Fruit fly (Drosophila melanogaster) whole organism, embryonic: ENCODE measurements around the gene Oseg1.

ENCODE experiments used
- Adf1 ChIP-seq: fragments of 200-800 bp; sonication (Bioruptor generic); IDR thresholded peaks from 2 replicates; pipeline ENCODE4 v1.3.6; 2022; ENCODE audit warnings: missing biosample characterization, missing genetic modification characterization
- Antp ChIP-seq: fragments of 200-800 bp; sonication (Bioruptor generic); optimal IDR thresholded peaks from 3 replicates; lab custom pipeline; 2016; ENCODE audit warnings: missing biosample characterization, missing genetic modification characterization
- BtbVII ChIP-seq: fragments of 200-800 bp; sonication (Bioruptor generic); optimal IDR thresholded peaks from 3 replicates; lab custom pipeline; 2017; ENCODE audit warnings: missing biosample characterization, mild to moderate bottlenecking, missing genetic modification characterization
- CG10274 ChIP-seq: fragments of 200-800 bp; sonication (Bioruptor generic); optimal IDR thresholded peaks from 3 replicates; lab custom pipeline; 2017; ENCODE audit warnings: missing biosample characterization, mild to moderate bottlenecking, missing genetic modification characterization
- CG11456 ChIP-seq: fragments of 200-800 bp; sonication (Bioruptor generic); IDR thresholded peaks from 3 replicates; pipeline ENCODE4 v1.3.6; 2022; ENCODE audit warnings: missing biosample characterization, missing genetic modification characterization
- CG11504 ChIP-seq: fragments of 200-800 bp; sonication (Bioruptor generic); optimal IDR thresholded peaks from 3 replicates; lab custom pipeline; 2019; ENCODE audit warnings: missing biosample characterization, mild to moderate bottlenecking, missing genetic modification characterization, moderate library complexity
- CG12104 ChIP-seq: fragments of 200-800 bp; sonication (Bioruptor generic); optimal IDR thresholded peaks from 3 replicates; lab custom pipeline; 2016; ENCODE audit warnings: missing biosample characterization, missing genetic modification characterization
- CG12391 ChIP-seq: fragments of 200-800 bp; sonication (Bioruptor generic); optimal IDR thresholded peaks from 3 replicates; lab custom pipeline; 2018; ENCODE audit warnings: missing biosample characterization, mild to moderate bottlenecking, missing genetic modification characterization, moderate library complexity
- CG16815 ChIP-seq: fragments of 200-800 bp; sonication (Bioruptor generic); optimal IDR thresholded peaks from 3 replicates; lab custom pipeline; 2017; ENCODE audit warnings: missing biosample characterization, mild to moderate bottlenecking, missing genetic modification characterization
- CG18011 ChIP-seq: fragments of 200-800 bp; sonication (Bioruptor generic); optimal IDR thresholded peaks from 2 replicates; lab custom pipeline; 2017; ENCODE audit warnings: missing biosample characterization, missing genetic modification characterization, mild to moderate bottlenecking, moderate library complexity, missing genotype
- CG18476 ChIP-seq: fragments of 200-800 bp; sonication (Bioruptor generic); optimal IDR thresholded peaks from 2 replicates; lab custom pipeline; 2016; ENCODE audit warnings: missing biosample characterization, mild to moderate bottlenecking, missing genetic modification characterization
- CG2116 ChIP-seq: fragments of 200-800 bp; sonication (Bioruptor generic); optimal IDR thresholded peaks from 3 replicates; lab custom pipeline; 2018; ENCODE audit warnings: missing biosample characterization, mild to moderate bottlenecking, missing genetic modification characterization
- CG2875 ChIP-seq: fragments of 200-800 bp; sonication (Bioruptor generic); optimal IDR thresholded peaks from 2 replicates; lab custom pipeline; 2017; ENCODE audit warnings: missing biosample characterization, mild to moderate bottlenecking, missing genetic modification characterization, missing genetic modification reagents
- CG3065 ChIP-seq: fragments of 200-800 bp; sonication (Bioruptor generic); optimal IDR thresholded peaks from 2 replicates; lab custom pipeline; 2016; ENCODE audit warnings: missing biosample characterization, missing genetic modification characterization
- CG31388 ChIP-seq: fragments of 200-800 bp; sonication (Bioruptor generic); optimal IDR thresholded peaks from 2 replicates; lab custom pipeline; 2016; ENCODE audit warnings: missing biosample characterization, missing genetic modification characterization
- CG33557 ChIP-seq: fragments of 200-800 bp; sonication (Bioruptor generic); optimal IDR thresholded peaks from 2 replicates; lab custom pipeline; 2019; ENCODE audit warnings: missing biosample characterization, mild to moderate bottlenecking, missing genetic modification characterization, moderate library complexity
- CG34224 ChIP-seq: fragments of 200-800 bp; sonication (Bioruptor generic); IDR thresholded peaks from 3 replicates; pipeline ENCODE4 v1.3.6; 2022; ENCODE audit warnings: missing biosample characterization, missing genetic modification characterization; ENCODE audit not compliant: partially characterized antibody
- CG4730 ChIP-seq: fragments of 200-800 bp; sonication (Bioruptor generic); IDR thresholded peaks from 2 replicates; pipeline ENCODE4 v1.3.6; 2022; ENCODE audit warnings: missing biosample characterization, missing genetic modification characterization
- CG6175 ChIP-seq: fragments of 200-800 bp; sonication (Bioruptor generic); IDR thresholded peaks from 3 replicates; pipeline ENCODE4 v1.3.6; 2022; ENCODE audit warnings: missing biosample characterization, missing genetic modification characterization
- CG6791 ChIP-seq: fragments of 200-800 bp; sonication (Bioruptor generic); IDR thresholded peaks from 3 replicates; pipeline ENCODE4 v1.3.6; 2022; ENCODE audit warnings: missing biosample characterization, missing genetic modification characterization; ENCODE audit not compliant: partially characterized antibody
- CG7271 ChIP-seq: fragments of 200-800 bp; sonication (Bioruptor generic); optimal IDR thresholded peaks from 2 replicates; lab custom pipeline; 2018; ENCODE audit warnings: missing biosample characterization, mild to moderate bottlenecking, missing genetic modification characterization, moderate library complexity
- CG9932 ChIP-seq: fragments of 200-800 bp; sonication (Bioruptor generic); IDR thresholded peaks from 2 replicates; pipeline ENCODE4 v1.3.6; 2022; ENCODE audit warnings: missing biosample characterization, missing genetic modification characterization
- CHES-1-like ChIP-seq: fragments of 200-800 bp; sonication (Bioruptor generic); optimal IDR thresholded peaks from 2 replicates; lab custom pipeline; 2016; ENCODE audit warnings: missing biosample characterization, missing genetic modification characterization
- D ChIP-seq, 2 experiments: fragments of 200-800 bp in 1 of 2; fragments of >200 bp in 1 of 2; sonication (Bioruptor generic) in 1 of 2; optimal IDR thresholded peaks; 2 replicates in 1 of 2; 3 replicates in 1 of 2; lab custom pipeline; 2017; ENCODE audit warnings: mild to moderate bottlenecking in 1 of 2, missing biosample characterization in 1 of 2, missing genetic modification characterization in 1 of 2, missing genetic modification reagents in 1 of 2
- Deaf1 ChIP-seq: fragments of 200-800 bp; optimal IDR thresholded peaks from 3 replicates; lab custom pipeline; 2019; ENCODE audit warnings: missing biosample characterization, mild to moderate bottlenecking, missing genetic modification characterization, moderate library complexity
- Dfd ChIP-seq, 2 experiments: fragments of >200 bp; optimal IDR thresholded peaks; 2 replicates each; lab custom pipeline; 2017; ENCODE audit warnings: missing biosample characterization in 2 of 2, missing genetic modification characterization in 2 of 2
- Dll ChIP-seq: fragments of 200-800 bp; sonication (Bioruptor generic); IDR thresholded peaks from 4 replicates; pipeline ENCODE4 v1.3.6; 2022; ENCODE audit warnings: missing biosample characterization, missing genetic modification characterization; ENCODE audit not compliant: partially characterized antibody
- Ets65A ChIP-seq: fragments of 200-800 bp; sonication (Bioruptor generic); peaks from one replicate; lab custom pipeline; 2016; ENCODE audit warnings: missing biosample characterization, missing genetic modification characterization
- Trl ChIP-seq, 3 experiments: fragments of >200 bp in 2 of 3; fragments of 200-800 bp in 1 of 3; sonication (Bioruptor generic) in 1 of 3; optimal IDR thresholded peaks; 2 replicates in 1 of 3; 3 replicates in 2 of 3; lab custom pipeline; 2016 to 2017; ENCODE audit warnings: missing biosample characterization in 1 of 3, missing genetic modification characterization in 1 of 3
- bbx ChIP-seq: fragments of 200-800 bp; sonication (Bioruptor generic); IDR thresholded peaks from 2 replicates; pipeline ENCODE4 v1.3.6; 2022; ENCODE audit warnings: missing biosample characterization, missing genetic modification characterization; ENCODE audit not compliant: partially characterized antibody
- chinmo ChIP-seq: fragments of 200-800 bp; sonication (Bioruptor generic); IDR thresholded peaks from 4 replicates; pipeline ENCODE4 v1.3.6; 2022; ENCODE audit warnings: missing biosample characterization, missing genetic modification characterization; ENCODE audit not compliant: partially characterized antibody
- en ChIP-seq: fragments of 200-800 bp; sonication (Bioruptor generic); optimal IDR thresholded peaks from 2 replicates; lab custom pipeline; 2016; ENCODE audit warnings: missing biosample characterization, missing genetic modification characterization
- fd3F ChIP-seq: fragments of 200-800 bp; sonication (Bioruptor generic); optimal IDR thresholded peaks from 2 replicates; lab custom pipeline; 2018; ENCODE audit warnings: missing biosample characterization, mild to moderate bottlenecking, missing genetic modification characterization, moderate library complexity
- her ChIP-seq: fragments of 200-800 bp; sonication (Bioruptor generic); optimal IDR thresholded peaks from 2 replicates; lab custom pipeline; 2016; ENCODE audit warnings: missing biosample characterization, missing genetic modification characterization
- klu ChIP-seq: fragments of 200-800 bp; sonication (Bioruptor generic); IDR thresholded peaks from 2 replicates; pipeline ENCODE4 v1.3.6; 2022; ENCODE audit warnings: missing biosample characterization, missing genetic modification characterization
- lab ChIP-seq: fragments of 200-800 bp; sonication (Bioruptor generic); optimal IDR thresholded peaks from 3 replicates; lab custom pipeline; 2017; ENCODE audit warnings: missing biosample characterization, missing genetic modification characterization, mild to moderate bottlenecking, moderate library complexity, missing genetic modification reagents
- lmd ChIP-seq: fragments of 200-800 bp; sonication (Bioruptor generic); IDR thresholded peaks from 2 replicates; pipeline ENCODE4 v1.3.6; 2022; ENCODE audit warnings: missing biosample characterization, missing genetic modification characterization
- nom ChIP-seq: fragments of 200-800 bp; sonication (Bioruptor generic); optimal IDR thresholded peaks from 2 replicates; lab custom pipeline; 2017; ENCODE audit warnings: missing biosample characterization, missing genetic modification characterization, mild to moderate bottlenecking, moderate library complexity, missing genetic modification reagents
- phol ChIP-seq: fragments of 200-800 bp; sonication (Bioruptor generic); optimal IDR thresholded peaks from 3 replicates; lab custom pipeline; 2018; ENCODE audit warnings: missing biosample characterization, mild to moderate bottlenecking, missing genetic modification characterization, moderate library complexity
- prd ChIP-seq, 3 experiments: fragments of >200 bp in 2 of 3; fragments of 200-800 bp in 1 of 3; sonication (Bioruptor generic) in 1 of 3; optimal IDR thresholded peaks in 2 of 3; IDR thresholded peaks in 1 of 3; 2 replicates in 2 of 3; 3 replicates in 1 of 3; pipeline versions ENCODE4 v1.3.6 to Lab custom; 2017 to 2022; ENCODE audit warnings: missing biosample characterization in 1 of 3, missing genetic modification characterization in 1 of 3
- sens ChIP-seq: fragments of 200-800 bp; sonication (Bioruptor generic); peaks from one replicate; lab custom pipeline; 2016; ENCODE audit warnings: missing biosample characterization, missing genetic modification characterization
- slbo ChIP-seq: fragments of 200-800 bp; sonication (Bioruptor generic); IDR thresholded peaks from 2 replicates; pipeline ENCODE4 v1.3.6; 2022; ENCODE audit warnings: missing biosample characterization, missing genetic modification characterization
- stc ChIP-seq: fragments of 200-800 bp; sonication (Bioruptor generic); IDR thresholded peaks from 2 replicates; pipeline ENCODE4 v1.3.6; 2022; ENCODE audit warnings: missing biosample characterization, missing genetic modification characterization
- sug ChIP-seq: fragments of 200-800 bp; optimal IDR thresholded peaks from 2 replicates; lab custom pipeline; 2019; ENCODE audit warnings: missing biosample characterization, mild to moderate bottlenecking, missing genetic modification characterization, moderate library complexity
- tgo ChIP-seq: fragments of 200-800 bp; sonication (Bioruptor generic); IDR thresholded peaks from 3 replicates; pipeline ENCODE4 v1.3.6; 2022; ENCODE audit warnings: missing biosample characterization, missing genetic modification characterization
- vvl ChIP-seq: fragments of 200-800 bp; sonication (Bioruptor generic); IDR thresholded peaks from 2 replicates; pipeline ENCODE4 v1.3.6; 2022; ENCODE audit warnings: missing biosample characterization, missing genetic modification characterization

The Oseg1 gene

DNA sequence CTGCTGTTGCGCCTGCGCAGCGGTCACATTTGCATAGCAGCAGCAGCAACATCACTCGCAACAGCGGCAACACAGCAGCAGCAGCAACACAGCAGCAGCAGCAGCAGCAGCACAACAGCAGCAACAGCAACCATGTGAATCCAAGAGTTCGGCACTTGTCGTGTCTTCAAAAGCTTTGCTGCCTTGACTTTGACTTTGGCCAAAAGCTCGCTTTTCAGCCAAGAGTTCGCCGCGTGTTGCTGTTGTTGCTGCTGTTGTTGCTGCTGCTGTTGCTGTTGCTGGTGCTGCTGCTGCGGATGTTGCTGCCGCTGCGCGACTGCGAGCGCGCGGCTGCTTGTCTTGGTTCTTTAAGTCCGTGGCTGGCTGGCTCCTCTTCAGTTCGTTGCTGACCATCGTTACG lies 40.6 kb downstream of the Oseg1 start, which contains the start of gene ImpE1:
Gene ImpE1, plus strand, starts transcription at position 371 of the 400 bp plus-strand sequence.
- peak; percentile 80 for TF ChIP-seq Deaf1 (tag; lab: Kevin White, UChicago)
- no peak for TF ChIP-seq CG33557 (GFP tag; lab: Kevin White, UChicago)
- TF ChIP-seq D (optimal IDR thresholded peaks at IDR 0.05; lab: Kevin White, UChicago) = no peak
- TF ChIP-seq D (GFP tag; optimal IDR thresholded peaks at IDR 0.05; lab: Kevin White, UChicago) = no peak
- TF ChIP-seq CG11456 (GFP tag; lab: Robert Waterston, UW) = 0 out of 3 replicates have a peak, but pooled peaks have one; percentile 5
- peak in 1 of 2 experiments; percentile 89 for TF ChIP-seq Dfd (GFP tag; optimal IDR thresholded peaks at IDR 0.05; lab: Kevin White, UChicago)
- peak; percentile 14 for TF ChIP-seq sens (GFP tag; lab: Kevin White, UChicago)
- TF ChIP-seq CG4730 (GFP tag; lab: Robert Waterston, UW) = no peak
- TF ChIP-seq bbx (GFP tag; lab: Robert Waterston, UW) = 0 out of 2 replicates have a peak, but pooled peaks have one; percentile 8
- TF ChIP-seq stc (GFP tag; lab: Robert Waterston, UW) = no peak
- no peak for TF ChIP-seq BtbVII (GFP tag; lab: Kevin White, UChicago)
- TF ChIP-seq en (GFP tag; lab: Kevin White, UChicago) = no peak
- no peak for TF ChIP-seq CG2875 (GFP tag; lab: Kevin White, UChicago)
- peak; percentile 96 for TF ChIP-seq CG11504 (tag; lab: Kevin White, UChicago)
- TF ChIP-seq CG10274 (GFP tag; lab: Kevin White, UChicago) = no peak
- peak; percentile 35 for TF ChIP-seq Ets65A
- TF ChIP-seq vvl (GFP tag; lab: Robert Waterston, UW) = peak; percentile 48; the same call in 1 of the 2 replicates
- TF ChIP-seq chinmo = 0 out of 4 replicates have a peak, but pooled peaks have one; percentile 72
- TF ChIP-seq CG9932 (GFP tag; lab: Robert Waterston, UW) = 0 out of 2 replicates have a peak, but pooled peaks have one; percentile 16
- 0 out of 2 replicates have a peak, but pooled peaks have one; percentile 23 for TF ChIP-seq klu (GFP tag; lab: Robert Waterston, UW)
- peak; percentile 75; the same call in 2 of the 3 replicates for TF ChIP-seq CG6175
- peak; percentile 73 for TF ChIP-seq Adf1
- TF ChIP-seq nom (GFP tag; lab: Kevin White, UChicago) = peak; percentile 24

DNA sequence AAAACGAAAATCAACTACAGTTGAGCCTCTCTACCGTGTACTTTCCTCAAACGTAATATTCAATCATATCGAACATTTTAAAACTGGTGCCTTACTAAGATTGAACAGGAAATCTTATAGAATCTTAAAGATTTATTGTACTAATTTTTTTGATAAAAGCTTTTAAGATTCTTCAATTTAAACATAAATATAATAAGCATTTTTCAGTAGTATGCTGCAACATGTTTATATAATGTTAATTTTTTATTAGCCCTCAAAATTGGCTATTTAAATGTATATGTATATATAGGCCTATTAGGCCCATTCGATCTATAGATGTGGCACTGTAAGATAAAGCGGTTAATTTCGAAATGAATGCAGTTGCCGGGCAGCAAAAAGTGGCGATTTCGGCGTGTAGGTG lies 41.1 kb downstream of the Oseg1 start:
- TF ChIP-seq CG31388 (GFP tag; lab: Kevin White, UChicago) (no peak), her (GFP tag; lab: Kevin White, UChicago) (no peak), sug (tag; lab: Kevin White, UChicago) (no peak), CHES-1-like (GFP tag; lab: Kevin White, UChicago) (no peak), CG6791 (GFP tag; lab: Robert Waterston, UW) (no peak), CG12391 (tag; lab: Kevin White, UChicago) (no peak), CG18476 (GFP tag; lab: Kevin White, UChicago) (no peak), Antp (GFP tag; lab: Kevin White, UChicago) (no peak), CG18011 (no peak), CG34224 (GFP tag; lab: Robert Waterston, UW) (no peak), CG7271 (tag; lab: Kevin White, UChicago) (no peak), phol (no peak), fd3F (GFP tag; lab: Kevin White, UChicago) (no peak), CG16815 (no peak)

DNA sequence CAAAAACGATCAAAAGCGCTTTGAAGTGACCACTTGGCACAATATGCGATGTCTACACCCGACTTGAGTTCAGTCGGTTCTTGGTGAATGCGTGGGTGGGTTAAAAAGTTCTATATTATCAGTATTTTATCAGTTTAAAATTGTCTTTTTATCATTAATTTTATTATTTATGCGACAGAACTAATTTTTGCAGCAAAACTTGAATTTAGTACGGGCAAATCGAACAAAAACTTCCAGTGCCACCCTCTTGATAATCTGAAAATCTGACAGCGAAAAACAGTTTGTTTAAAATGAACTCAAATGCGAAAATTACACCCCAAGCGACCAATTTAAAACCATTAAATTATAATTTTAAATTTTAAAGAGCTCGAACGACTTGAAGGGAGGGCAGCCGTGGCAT lies 41.7 kb downstream of the Oseg1 start:
- peak; percentile 40 for TF ChIP-seq Ets65A
- TF ChIP-seq prd (optimal IDR thresholded peaks at IDR 0.05; lab: Kevin White, UChicago) = no peak
- peak; percentile 17; the same call in 1 of the 3 replicates for TF ChIP-seq prd (GFP tag; IDR thresholded peaks at IDR 0.05; lab: Robert Waterston, UW)
- no peak for TF ChIP-seq CG12104
- TF ChIP-seq CG3065 (GFP tag; lab: Kevin White, UChicago) = no peak
- no peak for TF ChIP-seq Trl (optimal IDR thresholded peaks at IDR 0.05; lab: Kevin White, UChicago)
- no peak for TF ChIP-seq Trl (GFP tag; optimal IDR thresholded peaks at IDR 0.05; lab: Kevin White, UChicago)
- TF ChIP-seq Dll (GFP tag; lab: Robert Waterston, UW) = no peak
- 0 out of 2 replicates have a peak, but pooled peaks have one; percentile 11 for TF ChIP-seq lmd (GFP tag; lab: Robert Waterston, UW)
- 0 out of 2 replicates have a peak, but pooled peaks have one; percentile 27 for TF ChIP-seq slbo (GFP tag; lab: Robert Waterston, UW)
- TF ChIP-seq CG2116 = no peak
- no peak for TF ChIP-seq lab (GFP tag; lab: Kevin White, UChicago)
- peak; percentile 53 for TF ChIP-seq sens (GFP tag; lab: Kevin White, UChicago)
- TF ChIP-seq vvl (GFP tag; lab: Robert Waterston, UW) = 0 out of 2 replicates have a peak, but pooled peaks have one; percentile 9
- TF ChIP-seq tgo = no peak
